Worm (Caenorhabditis elegans) whole organism, L1 larva: ENCODE measurements around the gene nspb-11.

ENCODE experiments used
- aly-2 ChIP-seq: fragments of 150-350 bp; optimal IDR thresholded peaks from 2 replicates; lab custom pipeline; 2014; ENCODE audit warnings: missing biosample characterization, missing genetic modification characterization
- efl-1 ChIP-seq, 4 experiments: fragments of 150-350 bp; optimal IDR thresholded peaks in 3 of 4; peaks in 1 of 4; 1 replicate in 1 of 4; 2 replicates in 3 of 4; lab custom pipeline; 2014; ENCODE audit warnings: missing biosample characterization in 2 of 4, missing genetic modification characterization in 2 of 4, missing genetic modification reagents in 2 of 4
- nhr-237 ChIP-seq: fragments of 150-350 bp; optimal IDR thresholded peaks from 2 replicates; lab custom pipeline; 2014; ENCODE audit warnings: missing biosample characterization, missing genetic modification characterization
- nhr-77 ChIP-seq: fragments of 150-350 bp; optimal IDR thresholded peaks from 2 replicates; lab custom pipeline; 2014; ENCODE audit warnings: missing biosample characterization, missing genetic modification characterization
- snpc-4 ChIP-seq: fragments of 150-350 bp; optimal IDR thresholded peaks from 2 replicates; lab custom pipeline; 2014; ENCODE audit warnings: missing biosample characterization, missing genetic modification characterization
- swsn-7 ChIP-seq: sonication (generic microtip); optimal IDR thresholded peaks from 2 replicates; lab custom pipeline; 2016; ENCODE audit warnings: missing genetic modification characterization, missing compliant biosample characterization

DNA sequence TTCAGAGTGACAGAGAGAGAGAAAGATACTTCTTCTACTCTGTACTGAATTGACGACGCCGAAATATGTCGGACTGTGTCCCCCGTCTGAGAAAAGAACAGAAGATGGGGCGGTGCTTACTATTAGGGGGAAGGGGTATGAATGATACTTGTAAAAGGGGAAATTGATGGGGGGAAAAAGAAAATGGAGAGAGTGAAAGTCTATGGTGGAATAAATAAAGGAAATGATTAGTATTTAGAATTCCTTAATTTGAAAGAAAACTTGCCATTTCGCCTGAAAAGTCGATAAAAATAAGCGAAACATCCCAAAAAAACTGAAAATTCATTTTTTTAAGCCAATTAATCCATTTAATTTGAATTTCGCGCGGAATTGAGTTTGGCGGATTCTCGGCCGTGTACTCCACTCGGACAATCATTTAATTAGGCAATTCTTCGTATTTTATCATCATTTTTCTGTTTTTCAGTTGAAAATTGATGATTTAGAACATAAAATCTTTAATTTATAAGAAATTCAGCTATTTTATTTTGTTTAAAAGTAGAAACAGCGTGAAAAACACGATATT, 7.4 kb downstream of the nspb-11 start, which contains the start of gene F35C5.12:
- TF ChIP-seq nhr-237 (tag; lab: Kevin White, UChicago) (no peak), swsn-7 (tag; lab: Kevin White, UChicago) (peak; percentile 59), aly-2 (tag; lab: Kevin White, UChicago) (no peak), nhr-77 (tag; lab: Kevin White, UChicago) (no peak), efl-1 (optimal IDR thresholded peaks at IDR 0.05; lab: Kevin White, UChicago) (peak; percentile 94 to 95), efl-1 (GFP tag; optimal IDR thresholded peaks at IDR 0.05 in 1 of 2; lab: Kevin White, UChicago) (peak; percentile 89 to 99), snpc-4 (tag; lab: Kevin White, UChicago) (peak; percentile 17)
